Worm (Caenorhabditis elegans) whole organism, mixed stage, embryonic: ENCODE measurements around the gene F58H1.7.

Experiments
- mep-1 ChIP-seq: fragments of 150-350 bp; optimal IDR thresholded peaks from 2 replicates; lab custom pipeline; 2017; ENCODE audit warnings: missing biosample characterization, missing genetic modification reagents, missing genetic modification characterization, inconsistent platforms
- unc-39 ChIP-seq: fragments of 150-350 bp; optimal IDR thresholded peaks from 2 replicates; lab custom pipeline; 2014; ENCODE audit warnings: missing biosample characterization, missing genetic modification characterization

DNA sequence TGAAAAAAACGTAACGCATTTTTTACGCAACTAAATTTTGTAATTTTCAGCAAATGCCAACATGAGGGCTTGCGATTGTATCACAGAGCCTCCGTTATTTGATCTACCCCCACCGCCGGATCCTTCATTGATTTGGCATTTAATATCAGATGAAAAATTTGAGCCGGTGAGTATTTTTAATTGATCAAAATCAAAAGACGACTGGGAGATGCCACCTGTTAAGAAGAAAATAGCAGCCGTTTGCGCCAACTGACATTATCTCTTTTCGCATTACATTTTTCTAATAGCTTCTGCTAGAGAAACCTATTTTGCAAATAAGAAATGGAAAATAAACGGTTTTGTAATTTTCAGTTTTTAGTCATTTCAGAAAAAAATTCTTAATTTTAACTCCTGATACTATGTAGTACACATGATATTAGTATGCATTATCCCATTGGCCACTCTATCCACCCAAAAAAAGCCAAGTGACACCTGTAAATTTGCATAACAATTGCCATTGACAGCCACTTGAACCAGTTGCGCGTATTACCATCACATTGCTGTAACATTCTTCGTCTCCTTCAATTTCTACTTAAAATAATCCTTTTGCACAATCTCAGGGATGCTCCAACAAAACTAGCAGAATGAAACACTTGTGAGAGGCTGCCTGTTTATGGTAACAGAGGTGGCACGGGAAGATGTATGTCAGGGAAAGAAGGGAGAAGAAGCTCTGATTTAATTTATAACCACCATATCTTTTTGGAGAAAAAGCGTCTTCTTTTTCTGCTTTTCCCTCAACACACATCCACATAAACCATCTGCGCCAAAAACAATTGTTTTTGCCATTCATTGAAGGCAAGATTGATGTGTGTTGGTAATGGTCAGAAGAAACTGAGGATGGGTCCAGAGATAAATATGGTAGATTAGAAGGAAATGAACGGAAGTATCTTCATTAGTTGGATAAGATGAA lies 6.0 kb downstream of the F58H1.7 start, which contains the start of gene F58H1.5:
- no peak for TF ChIP-seq mep-1 (tag; lab: Kevin White, UChicago)
- no peak for TF ChIP-seq unc-39 (tag; lab: Kevin White, UChicago)
